Fruit fly (Drosophila melanogaster) whole organism, pupa: ENCODE results near the gene fipi.

Source experiments
- CG10348 ChIP-seq: fragments of 200-800 bp; sonication (Bioruptor generic); IDR thresholded peaks from 2 replicates; pipeline ENCODE4 v1.3.6; 2022; ENCODE audit warnings: missing biosample characterization, missing genetic modification characterization
- CG12605 ChIP-seq: fragments of 200-800 bp; sonication (Bioruptor generic); IDR thresholded peaks from 2 replicates; pipeline ENCODE4 v1.3.6; 2022; ENCODE audit warnings: missing biosample characterization, missing genetic modification characterization
- CG13204 ChIP-seq: fragments of 200-800 bp; sonication (Bioruptor generic); optimal IDR thresholded peaks from 2 replicates; lab custom pipeline; 2018; ENCODE audit warnings: missing biosample characterization, mild to moderate bottlenecking, missing genetic modification characterization, moderate library complexity
- CG14655 ChIP-seq: fragments of 200-800 bp; sonication (Bioruptor generic); optimal IDR thresholded peaks from 3 replicates; lab custom pipeline; 2017; ENCODE audit warnings: mild to moderate bottlenecking, missing biosample characterization, missing genetic modification reagents, missing genetic modification characterization
- CG15710 ChIP-seq: fragments of 200-800 bp; sonication (Bioruptor generic); optimal IDR thresholded peaks from 2 replicates; lab custom pipeline; 2018; ENCODE audit warnings: missing biosample characterization, mild to moderate bottlenecking, missing genetic modification characterization, moderate library complexity
- CG17806 ChIP-seq: fragments of 200-800 bp; sonication (Bioruptor generic); optimal IDR thresholded peaks from 2 replicates; lab custom pipeline; 2018; ENCODE audit warnings: missing biosample characterization, mild to moderate bottlenecking, missing genetic modification characterization, moderate library complexity
- CG32121 ChIP-seq: fragments of 200-800 bp; sonication (Bioruptor generic); IDR thresholded peaks from 2 replicates; pipeline ENCODE4 v1.3.6; 2022; ENCODE audit warnings: missing biosample characterization, missing genetic modification characterization
- CG34367 ChIP-seq: fragments of 200-800 bp; sonication (Bioruptor generic); optimal IDR thresholded peaks from 2 replicates; lab custom pipeline; 2018; ENCODE audit warnings: missing biosample characterization, mild to moderate bottlenecking, missing genetic modification characterization
- CG4496 ChIP-seq: fragments of 200-800 bp; sonication (Bioruptor generic); IDR thresholded peaks from 3 replicates; pipeline ENCODE4 v1.3.6; 2022; ENCODE audit warnings: missing biosample characterization, missing genetic modification characterization
- CG8159 ChIP-seq: fragments of 200-800 bp; sonication (Bioruptor generic); optimal IDR thresholded peaks from 3 replicates; lab custom pipeline; 2018; ENCODE audit warnings: missing biosample characterization, mild to moderate bottlenecking, missing genetic modification characterization, moderate library complexity
- CG8301 ChIP-seq: fragments of 200-800 bp; sonication (Bioruptor generic); optimal IDR thresholded peaks from 2 replicates; lab custom pipeline; 2018; ENCODE audit warnings: missing biosample characterization, mild to moderate bottlenecking, missing genetic modification characterization
- CG9948 ChIP-seq: fragments of 200-800 bp; sonication (Bioruptor generic); optimal IDR thresholded peaks from 2 replicates; lab custom pipeline; 2018; ENCODE audit warnings: missing biosample characterization, mild to moderate bottlenecking, missing genetic modification characterization, moderate library complexity
- D1 ChIP-seq: fragments of 200-800 bp; sonication (Bioruptor generic); optimal IDR thresholded peaks from 2 replicates; lab custom pipeline; 2018; ENCODE audit warnings: missing biosample characterization, mild to moderate bottlenecking, missing genetic modification characterization, moderate library complexity
- EcR ChIP-seq: fragments of 200-800 bp; sonication (Bioruptor generic); optimal IDR thresholded peaks from 3 replicates; lab custom pipeline; 2019; ENCODE audit warnings: missing biosample characterization, missing genetic modification characterization, mild to moderate bottlenecking, moderate library complexity, missing genetic modification reagents
- Ets98B ChIP-seq: fragments of 200-800 bp; sonication (Bioruptor generic); IDR thresholded peaks from 2 replicates; pipeline ENCODE4 v1.3.6; 2022; ENCODE audit warnings: missing biosample characterization, missing genetic modification characterization
- Pif1A ChIP-seq: fragments of 200-800 bp; sonication (Bioruptor generic); optimal IDR thresholded peaks from 3 replicates; lab custom pipeline; 2016; ENCODE audit warnings: missing biosample characterization, missing genetic modification characterization
- Pif1B ChIP-seq: fragments of 200-800 bp; sonication (Bioruptor generic); optimal IDR thresholded peaks from 3 replicates; lab custom pipeline; 2016; ENCODE audit warnings: missing biosample characterization, missing genetic modification characterization
- Snoo ChIP-seq: fragments of 200-800 bp; sonication (Bioruptor generic); optimal IDR thresholded peaks from 3 replicates; lab custom pipeline; 2017; ENCODE audit warnings: missing biosample characterization, mild to moderate bottlenecking, missing genetic modification characterization, inconsistent platforms
- fd96Ca ChIP-seq: fragments of 200-800 bp; sonication (Bioruptor generic); IDR thresholded peaks from 3 replicates; pipeline ENCODE4 v1.3.6; 2022; ENCODE audit warnings: missing biosample characterization, missing genetic modification characterization
- gl ChIP-seq: fragments of 200-800 bp; sonication (Bioruptor generic); optimal IDR thresholded peaks from 2 replicates; lab custom pipeline; 2018; ENCODE audit warnings: missing biosample characterization, mild to moderate bottlenecking, missing genetic modification characterization
- rn ChIP-seq: fragments of 200-800 bp; sonication (Bioruptor generic); IDR thresholded peaks from 2 replicates; pipeline ENCODE4 v1.3.6; 2022; ENCODE audit warnings: missing biosample characterization, missing genetic modification characterization

Gene fipi

dm6 chr2L:4734358-4734757 lies 59.5 kb downstream of the fipi start, which contains the start of gene CG15631:
Gene CG15631 (minus strand): TSS chr2L:4734458.
- TF ChIP-seq D1 (no peak), EcR (GFP tag; lab: Kevin White, UChicago) (no peak), CG17806 (no peak), CG34367 (tag; lab: Kevin White, UChicago) (no peak), CG32121 (no peak), CG4496 (no peak), CG12605 (no peak), fd96Ca (GFP tag; lab: Robert Waterston, UW) (no peak), CG14655 (no peak), CG10348 (GFP tag; lab: Robert Waterston, UW) (no peak), Pif1A (GFP tag; lab: Kevin White, UChicago) (no peak), CG9948 (tag; lab: Kevin White, UChicago) (no peak), CG8301 (tag; lab: Kevin White, UChicago) (no peak)

dm6 chr2L:4726021-4726420 lies 67.8 kb downstream of the fipi start:
- TF ChIP-seq CG9948 (tag; lab: Kevin White, UChicago) (no peak), CG32121 (no peak), CG10348 (GFP tag; lab: Robert Waterston, UW) (no peak), rn (GFP tag; lab: Robert Waterston, UW) (no peak), CG13204 (GFP tag; lab: Kevin White, UChicago) (no peak), CG12605 (no peak), D1 (no peak), EcR (GFP tag; lab: Kevin White, UChicago) (no peak), Snoo (tag; lab: Kevin White, UChicago) (no peak), CG15710 (no peak), CG8159 (no peak), CG4496 (no peak), Ets98B (GFP tag; lab: Robert Waterston, UW) (no peak), CG34367 (tag; lab: Kevin White, UChicago) (no peak), gl (tag; lab: Kevin White, UChicago) (no peak), CG17806 (no peak), Pif1A (GFP tag; lab: Kevin White, UChicago) (no peak), fd96Ca (GFP tag; lab: Robert Waterston, UW) (no peak), CG8301 (tag; lab: Kevin White, UChicago) (no peak)

dm6 chr2L:4701385-4701784 lies 92.5 kb downstream of the fipi start, which contains the start of gene Taf12L:
Gene Taf12L (minus strand): TSS chr2L:4701485.
- TF ChIP-seq CG13204 (GFP tag; lab: Kevin White, UChicago): no peak
- TF ChIP-seq, all 21 proteins: peak for 0

- no peak for TF ChIP-seq CG10348 (GFP tag; lab: Robert Waterston, UW)
Observed at dm6 chr2L:4698837-4699236, 95.0 kb downstream of the fipi start.

dm6 chr2L:4694421-4694820 lies 99.4 kb downstream of the fipi start, which contains the start of gene dcma:
Gene dcma (plus strand): TSS chr2L:4694721.
- TF ChIP-seq CG17806 (no peak), Ets98B (GFP tag; lab: Robert Waterston, UW) (no peak), D1 (no peak), CG32121 (no peak), rn (GFP tag; lab: Robert Waterston, UW) (no peak), gl (tag; lab: Kevin White, UChicago) (no peak), CG15710 (no peak), CG12605 (no peak), CG34367 (tag; lab: Kevin White, UChicago) (no peak), CG9948 (tag; lab: Kevin White, UChicago) (no peak), CG4496 (no peak), Snoo (tag; lab: Kevin White, UChicago) (no peak), CG10348 (GFP tag; lab: Robert Waterston, UW) (no peak), Pif1B (GFP tag; lab: Kevin White, UChicago) (no peak), Pif1A (GFP tag; lab: Kevin White, UChicago) (no peak), CG13204 (GFP tag; lab: Kevin White, UChicago) (no peak)
- TF ChIP-seq, all 21 proteins: peak for 0

- no peak for TF ChIP-seq CG9948 (tag; lab: Kevin White, UChicago)
- no peak for TF ChIP-seq rn (GFP tag; lab: Robert Waterston, UW)
- no peak for TF ChIP-seq CG15710
- TF ChIP-seq gl (tag; lab: Kevin White, UChicago): no peak
- no peak for TF ChIP-seq EcR (GFP tag; lab: Kevin White, UChicago)
Observed at dm6 chr2L:4690602-4691001, 103.2 kb downstream of the fipi start, which contains the start of gene CG3251. Gene CG3251 (minus strand): TSS chr2L:4690702.

dm6 chr2L:4687211-4687610 lies 106.6 kb downstream of the fipi start, which contains the start of gene Elba3:
Gene Elba3 (plus strand): TSS chr2L:4687511.
- TF ChIP-seq CG8159: no peak
- no peak for TF ChIP-seq CG4496
